Worm (Caenorhabditis elegans): ENCODE results near the gene clec-129.

- TF ChIP-seq unc-62 (GFP tag; optimal IDR thresholded peaks at IDR 0.05), result no peak
- TF ChIP-seq sptf-1 (tag; optimal IDR thresholded peaks at IDR 0.05), result no peak
- no peak for TF ChIP-seq nhr-28 (tag; optimal IDR thresholded peaks at IDR 0.05)
- TF ChIP-seq bed-3 (GFP tag; optimal IDR thresholded peaks at IDR 0.05), result no peak
- TF ChIP-seq snpc-4 (tag; optimal IDR thresholded peaks at IDR 0.05), result no peak
These were observed 16.0 kb upstream of the clec-129 start for ce11 chrII:3555281-3555680.

Data from whole organism, mixed stage, embryonic.